Fruit fly (Drosophila melanogaster): Measurements from ENCODE around the gene CG12499.
A peak's percentile ranks its signal among the peaks of the same experiment; 100 is the strongest.

CG12499 gene

dm6 chr3R:22447195-22447873, 947 bp upstream of the CG12499 start, which contains the start of gene CG34288 (continued):
- TF ChIP-seq CG3838 (GFP tag; optimal IDR thresholded peaks at IDR 0.05) (no peak), tap (tag; optimal IDR thresholded peaks at IDR 0.05) (peak; percentile 30), CG13287 (GFP tag; IDR thresholded peaks at IDR 0.05; ENCODE audit: partially characterized antibody) (peak; percentile 22), CG34422 (GFP tag; IDR thresholded peaks at IDR 0.05) (peak; percentile 29; the same call in 1 of the 3 replicates), CG2678 (tag; optimal IDR thresholded peaks at IDR 0.05) (peak; percentile 58), CG6791 (GFP tag; IDR thresholded peaks at IDR 0.05; ENCODE audit: partially characterized antibody) (peak; percentile 25; the same call in 1 of the 3 replicates), Aef1 (GFP tag; IDR thresholded peaks at IDR 0.05) (peak; percentile 48), Dll (GFP tag; IDR thresholded peaks at IDR 0.05; ENCODE audit: partially characterized antibody) (peak; percentile 59; the same call in 2 of the 4 replicates), Trl (optimal IDR thresholded peaks at IDR 0.05) (no peak), Trl (GFP tag; optimal IDR thresholded peaks at IDR 0.05) (peak; percentile 6), Dbx (GFP tag; IDR thresholded peaks at IDR 0.05) (peak; percentile 75), Ptx1 (GFP tag; IDR thresholded peaks at IDR 0.05) (peak; percentile 68), gce (GFP tag; IDR thresholded peaks at IDR 0.05) (0 out of 3 replicates have a peak, but pooled peaks have one; percentile 9), Sox102F (GFP tag; optimal IDR thresholded peaks at IDR 0.05) (peak; percentile 38), HLH54F (GFP tag; optimal IDR thresholded peaks at IDR 0.05) (no peak), her (GFP tag; optimal IDR thresholded peaks at IDR 0.05) (peak; percentile 40), Poxn (GFP tag; IDR thresholded peaks at IDR 0.05) (no peak; the same call in 1 of the 2 replicates), bab2 (GFP tag; optimal IDR thresholded peaks at IDR 0.05) (peak; percentile 14), sisA (GFP tag; IDR thresholded peaks at IDR 0.05) (peak; percentile 51; the same call in 1 of the 2 replicates), jigr1 (GFP tag; IDR thresholded peaks at IDR 0.05) (no peak), sna (GFP tag; IDR thresholded peaks at IDR 0.05; ENCODE audit: partially characterized antibody) (no peak), row (GFP tag; IDR thresholded peaks at IDR 0.05) (peak; percentile 93), corto (GFP tag; optimal IDR thresholded peaks at IDR 0.05) (peak; percentile 78), slbo (GFP tag; IDR thresholded peaks at IDR 0.05) (peak; percentile 82), Antp (GFP tag; optimal IDR thresholded peaks at IDR 0.05) (peak; percentile 68), CG8388 (GFP tag; optimal IDR thresholded peaks at IDR 0.05) (no peak), BtbVII (GFP tag; optimal IDR thresholded peaks at IDR 0.05) (no peak), crol (GFP tag; IDR thresholded peaks at IDR 0.05) (no peak), CG10431 (GFP tag; optimal IDR thresholded peaks at IDR 0.05) (no peak), en (GFP tag; optimal IDR thresholded peaks at IDR 0.05) (no peak), ara (GFP tag; IDR thresholded peaks at IDR 0.05) (0 out of 2 replicates have a peak, but pooled peaks have one; percentile 19), Bgb (GFP tag; IDR thresholded peaks at IDR 0.05; ENCODE audit: partially characterized antibody) (peak; percentile 29; the same call in 1 of the 2 replicates), CkIIα-i1 (GFP tag; IDR thresholded peaks at IDR 0.05) (peak; percentile 39; the same call in 1 of the 2 replicates), Dref (GFP tag; IDR thresholded peaks at IDR 0.05) (peak; percentile 58), Fer3 (tag; optimal IDR thresholded peaks at IDR 0.05) (peak; percentile 56), HLH4C (GFP tag; IDR thresholded peaks at IDR 0.05; ENCODE audit: partially characterized antibody) (0 out of 3 replicates have a peak, but pooled peaks have one; percentile 27), tx (GFP tag; optimal IDR thresholded peaks at IDR 0.05) (peak; percentile 2), Atf3 (GFP tag; optimal IDR thresholded peaks at IDR 0.05) (peak; percentile 17), HHEX (GFP tag; optimal IDR thresholded peaks at IDR 0.05) (peak; percentile 35), so (GFP tag; IDR thresholded peaks at IDR 0.05) (0 out of 3 replicates have a peak, but pooled peaks have one; percentile 7), chm (GFP tag; IDR thresholded peaks at IDR 0.05) (peak; percentile 13; the same call in 1 of the 2 replicates), CG34376 (GFP tag; optimal IDR thresholded peaks at IDR 0.05) (peak; percentile 89), ap (GFP tag; IDR thresholded peaks at IDR 0.05) (0 out of 2 replicates have a peak, but pooled peaks have one; percentile 7), nerfin-2 (GFP tag; IDR thresholded peaks at IDR 0.05; ENCODE audit: partially characterized antibody) (peak; percentile 51; the same call in 1 of the 2 replicates), Atf6 (GFP tag; IDR thresholded peaks at IDR 0.05) (peak; percentile 68; the same call in 1 of the 2 replicates), CG8944 (GFP tag; optimal IDR thresholded peaks at IDR 0.05) (no peak), Vsx1 (GFP tag; optimal IDR thresholded peaks at IDR 0.05) (peak; percentile 96), CG2199 (GFP tag; IDR thresholded peaks at IDR 0.05) (0 out of 3 replicates have a peak, but pooled peaks have one; percentile 29)
